Fruit fly (Drosophila melanogaster) whole organism, prepupa: ENCODE measurements around the gene Pdss2.

Source experiments
- Blimp-1 ChIP-seq: fragments of 200-800 bp; sonication (Bioruptor generic); optimal IDR thresholded peaks from 3 replicates; lab custom pipeline; 2017; ENCODE audit warnings: missing biosample characterization, missing genetic modification characterization, mild to moderate bottlenecking, moderate library complexity, missing genetic modification reagents
- CG10631 ChIP-seq: fragments of 200-800 bp; sonication (Bioruptor generic); optimal IDR thresholded peaks from 2 replicates; lab custom pipeline; 2016; ENCODE audit warnings: missing biosample characterization, missing genetic modification characterization
- CG10669 ChIP-seq: fragments of 200-800 bp; sonication (Bioruptor generic); optimal IDR thresholded peaks from 3 replicates; lab custom pipeline; 2018; ENCODE audit warnings: missing biosample characterization, mild to moderate bottlenecking, missing genetic modification characterization, moderate library complexity
- CG11294 ChIP-seq: fragments of 200-800 bp; sonication (Bioruptor generic); IDR thresholded peaks from 2 replicates; pipeline ENCODE4 v1.3.6; 2022; ENCODE audit warnings: missing biosample characterization, missing genetic modification characterization
- CG11762 ChIP-seq: fragments of 200-800 bp; sonication (Bioruptor generic); optimal IDR thresholded peaks from 3 replicates; lab custom pipeline; 2016; ENCODE audit warnings: missing biosample characterization, missing genetic modification characterization; ENCODE audit not compliant: insufficient read depth
- CG11902 ChIP-seq: fragments of 200-800 bp; sonication (Bioruptor generic); optimal IDR thresholded peaks from 3 replicates; lab custom pipeline; 2016; ENCODE audit warnings: missing biosample characterization, missing genetic modification characterization
- CG15336 ChIP-seq: fragments of 200-800 bp; sonication (Bioruptor generic); IDR thresholded peaks from 2 replicates; pipeline ENCODE4 v1.3.6; 2022; ENCODE audit warnings: missing biosample characterization, missing genetic modification characterization
- CG1621 ChIP-seq: fragments of 200-800 bp; sonication (Bioruptor generic); optimal IDR thresholded peaks from 3 replicates; lab custom pipeline; 2018; ENCODE audit warnings: missing biosample characterization, mild to moderate bottlenecking, missing genetic modification characterization
- CG3032 ChIP-seq: fragments of 200-800 bp; optimal IDR thresholded peaks from 2 replicates; lab custom pipeline; 2019; ENCODE audit warnings: missing biosample characterization, mild to moderate bottlenecking, missing genetic modification characterization, moderate library complexity
- CG31627 ChIP-seq: fragments of 200-800 bp; sonication (Bioruptor generic); optimal IDR thresholded peaks from 3 replicates; lab custom pipeline; 2016; ENCODE audit warnings: missing biosample characterization, missing genetic modification characterization
- CG32006 ChIP-seq: fragments of 200-800 bp; sonication (Bioruptor generic); optimal IDR thresholded peaks from 3 replicates; lab custom pipeline; 2017; ENCODE audit warnings: missing biosample characterization, mild to moderate bottlenecking, missing genetic modification characterization
- CG3919 ChIP-seq: fragments of 200-800 bp; sonication (Bioruptor generic); optimal IDR thresholded peaks from 3 replicates; lab custom pipeline; 2016; ENCODE audit warnings: missing biosample characterization, missing genetic modification characterization
- CG4318 ChIP-seq: fragments of 200-800 bp; sonication (Bioruptor generic); optimal IDR thresholded peaks from 3 replicates; lab custom pipeline; 2017; ENCODE audit warnings: missing biosample characterization, mild to moderate bottlenecking, missing genetic modification characterization
- CG6163 ChIP-seq: fragments of 200-800 bp; sonication (Bioruptor generic); IDR thresholded peaks from 3 replicates; pipeline ENCODE4 v1.3.6; 2022; ENCODE audit warnings: missing biosample characterization, missing genetic modification characterization
- CG6276 ChIP-seq: fragments of 200-800 bp; sonication (Bioruptor generic); optimal IDR thresholded peaks from 2 replicates; lab custom pipeline; 2017; ENCODE audit warnings: missing biosample characterization, mild to moderate bottlenecking, missing genetic modification characterization
- CG6792 ChIP-seq: fragments of 200-800 bp; sonication (Bioruptor generic); optimal IDR thresholded peaks from 3 replicates; lab custom pipeline; 2016; ENCODE audit warnings: missing biosample characterization, missing genetic modification characterization
- CG6808 ChIP-seq: fragments of 200-800 bp; sonication (Bioruptor generic); optimal IDR thresholded peaks from 3 replicates; lab custom pipeline; 2017; ENCODE audit warnings: missing biosample characterization, missing genetic modification characterization, mild to moderate bottlenecking, moderate library complexity, missing genetic modification reagents
- CG6854 ChIP-seq: fragments of 200-800 bp; sonication (Bioruptor generic); optimal IDR thresholded peaks from 2 replicates; lab custom pipeline; 2017; ENCODE audit warnings: missing biosample characterization, mild to moderate bottlenecking, missing genetic modification characterization
- CG7368 ChIP-seq: fragments of 200-800 bp; sonication (Bioruptor generic); optimal IDR thresholded peaks from 3 replicates; lab custom pipeline; 2016; ENCODE audit warnings: missing biosample characterization, missing genetic modification characterization
- CG8319 ChIP-seq: fragments of 200-800 bp; sonication (Bioruptor generic); optimal IDR thresholded peaks from 3 replicates; lab custom pipeline; 2016; ENCODE audit warnings: missing biosample characterization, missing genetic modification characterization
- CG8632 ChIP-seq: fragments of 200-800 bp; sonication (Bioruptor generic); optimal IDR thresholded peaks from 3 replicates; lab custom pipeline; 2016; ENCODE audit warnings: missing biosample characterization, missing genetic modification characterization
- CG9139 ChIP-seq: fragments of 200-800 bp; sonication (Bioruptor generic); optimal IDR thresholded peaks from 3 replicates; lab custom pipeline; 2017; ENCODE audit warnings: missing biosample characterization, mild to moderate bottlenecking, missing genetic modification characterization
- Eip75B ChIP-seq: fragments of 200-800 bp; sonication (Bioruptor generic); optimal IDR thresholded peaks from 3 replicates; lab custom pipeline; 2016; ENCODE audit warnings: missing biosample characterization, missing genetic modification characterization
- Eip78C ChIP-seq: fragments of 200-800 bp; sonication (Bioruptor generic); peaks from one replicate; lab custom pipeline; 2016; ENCODE audit warnings: missing biosample characterization, missing genetic modification characterization
- Eip93F ChIP-seq: fragments of 200-800 bp; sonication (Bioruptor generic); optimal IDR thresholded peaks from 2 replicates; lab custom pipeline; 2016; ENCODE audit warnings: missing biosample characterization, mild to moderate bottlenecking, missing genetic modification characterization
- Ets21C ChIP-seq: fragments of 200-800 bp; sonication (Bioruptor generic); optimal IDR thresholded peaks from 3 replicates; lab custom pipeline; 2016; ENCODE audit warnings: missing biosample characterization, missing genetic modification characterization
- Ets96B ChIP-seq: fragments of 200-800 bp; optimal IDR thresholded peaks from 2 replicates; lab custom pipeline; 2019; ENCODE audit warnings: missing biosample characterization, mild to moderate bottlenecking, missing genetic modification characterization, moderate library complexity
- Gug ChIP-seq: fragments of 200-800 bp; sonication (Bioruptor generic); IDR thresholded peaks from 2 replicates; pipeline ENCODE4 v1.3.6; 2022; ENCODE audit warnings: missing biosample characterization, missing genetic modification characterization
- Hr38 ChIP-seq: sonication (Bioruptor generic); optimal IDR thresholded peaks from 2 replicates; lab custom pipeline; 2016; ENCODE audit warnings: missing biosample characterization, missing genetic modification characterization
- Hr39 ChIP-seq: fragments of 200-800 bp; sonication (Bioruptor generic); optimal IDR thresholded peaks from 2 replicates; lab custom pipeline; 2016; ENCODE audit warnings: missing biosample characterization, missing genetic modification characterization
- Hr4 ChIP-seq: fragments of 200-800 bp; sonication (Bioruptor generic); optimal IDR thresholded peaks from 3 replicates; lab custom pipeline; 2016; ENCODE audit warnings: missing biosample characterization, missing genetic modification characterization
- Lpt ChIP-seq: fragments of 200-800 bp; sonication (Bioruptor generic); optimal IDR thresholded peaks from 3 replicates; lab custom pipeline; 2016; ENCODE audit warnings: missing biosample characterization, missing genetic modification characterization
- OdsH ChIP-seq: fragments of 200-800 bp; sonication (Bioruptor generic); optimal IDR thresholded peaks from 3 replicates; lab custom pipeline; 2016; ENCODE audit warnings: missing biosample characterization, missing genetic modification characterization
- Smox ChIP-seq: fragments of 200-800 bp; sonication (Bioruptor generic); optimal IDR thresholded peaks from 3 replicates; lab custom pipeline; 2016; ENCODE audit warnings: missing biosample characterization, missing genetic modification characterization
- Sox102F ChIP-seq: fragments of 200-800 bp; sonication (Bioruptor generic); optimal IDR thresholded peaks from 2 replicates; lab custom pipeline; 2016; ENCODE audit warnings: missing biosample characterization, mild to moderate bottlenecking, missing genetic modification characterization
- Sox14 ChIP-seq: fragments of 200-800 bp; sonication (Bioruptor generic); optimal IDR thresholded peaks from 3 replicates; lab custom pipeline; 2016; ENCODE audit warnings: missing biosample characterization, missing genetic modification characterization
- achi ChIP-seq: fragments of 200-800 bp; sonication (Bioruptor generic); optimal IDR thresholded peaks from 3 replicates; lab custom pipeline; 2016; ENCODE audit warnings: missing biosample characterization, missing genetic modification characterization
- cyc ChIP-seq: fragments of 200-800 bp; sonication (Bioruptor generic); optimal IDR thresholded peaks from 3 replicates; lab custom pipeline; 2016; ENCODE audit warnings: missing biosample characterization, missing genetic modification characterization
- dac ChIP-seq: fragments of 200-800 bp; sonication (Bioruptor generic); optimal IDR thresholded peaks from 2 replicates; lab custom pipeline; 2017; ENCODE audit warnings: missing biosample characterization, mild to moderate bottlenecking, missing genetic modification characterization
- dsx ChIP-seq: fragments of 200-800 bp; optimal IDR thresholded peaks from 3 replicates; lab custom pipeline; 2019; ENCODE audit warnings: missing biosample characterization, mild to moderate bottlenecking, missing genetic modification characterization, moderate library complexity; ENCODE audit not compliant: poor library complexity, severe bottlenecking
- eg ChIP-seq: fragments of 200-800 bp; sonication (Bioruptor generic); IDR thresholded peaks from 3 replicates; pipeline ENCODE4 v1.3.6; 2022; ENCODE audit warnings: missing biosample characterization, missing genetic modification characterization
- esn ChIP-seq: fragments of 200-800 bp; sonication (Bioruptor generic); optimal IDR thresholded peaks from 2 replicates; lab custom pipeline; 2016; ENCODE audit warnings: missing biosample characterization, mild to moderate bottlenecking, missing genetic modification characterization, moderate library complexity
- fd59A ChIP-seq: fragments of 200-800 bp; sonication (Bioruptor generic); optimal IDR thresholded peaks from 2 replicates; lab custom pipeline; 2017; ENCODE audit warnings: missing biosample characterization, mild to moderate bottlenecking, missing genetic modification characterization, missing genetic modification reagents
- fd85E ChIP-seq: fragments of 200-800 bp; sonication (Bioruptor generic); optimal IDR thresholded peaks from 3 replicates; lab custom pipeline; 2016; ENCODE audit warnings: missing biosample characterization, missing genetic modification characterization
- fkh ChIP-seq: fragments of 200-800 bp; sonication (Bioruptor generic); optimal IDR thresholded peaks from 3 replicates; lab custom pipeline; 2017; ENCODE audit warnings: missing biosample characterization, mild to moderate bottlenecking, missing genetic modification characterization, moderate library complexity
- lz ChIP-seq: fragments of 200-800 bp; sonication (Bioruptor generic); optimal IDR thresholded peaks from 3 replicates; lab custom pipeline; 2016; ENCODE audit warnings: missing biosample characterization, missing genetic modification characterization
- pdm3 ChIP-seq: fragments of 200-800 bp; sonication (Bioruptor generic); optimal IDR thresholded peaks from 3 replicates; lab custom pipeline; 2016; ENCODE audit warnings: missing biosample characterization, missing genetic modification characterization
- salr ChIP-seq, 2 experiments: fragments of 200-800 bp; sonication (Bioruptor generic); optimal IDR thresholded peaks; 3 replicates each; lab custom pipeline; 2016 to 2018; ENCODE audit warnings: missing biosample characterization in 2 of 2, missing genetic modification characterization in 2 of 2, mild to moderate bottlenecking in 1 of 2
- spab ChIP-seq: fragments of 200-800 bp; sonication (Bioruptor generic); optimal IDR thresholded peaks from 2 replicates; lab custom pipeline; 2017; ENCODE audit warnings: missing biosample characterization, mild to moderate bottlenecking, missing genetic modification characterization, missing genetic modification reagents
- ss ChIP-seq, 2 experiments: fragments of 200-800 bp; sonication (Bioruptor generic); optimal IDR thresholded peaks; 2 replicates in 1 of 2; 3 replicates in 1 of 2; lab custom pipeline; 2017 to 2018; ENCODE audit warnings: mild to moderate bottlenecking in 2 of 2, missing biosample characterization in 2 of 2, missing genetic modification characterization in 2 of 2, moderate library complexity in 1 of 2
- svp ChIP-seq: fragments of 200-800 bp; sonication (Bioruptor generic); peaks from one replicate; lab custom pipeline; 2016; ENCODE audit warnings: missing biosample characterization, missing genetic modification characterization
- topi ChIP-seq: fragments of 200-800 bp; sonication (Bioruptor generic); optimal IDR thresholded peaks from 3 replicates; lab custom pipeline; 2016; ENCODE audit warnings: missing biosample characterization, missing genetic modification characterization

Gene Pdss2

DNA sequence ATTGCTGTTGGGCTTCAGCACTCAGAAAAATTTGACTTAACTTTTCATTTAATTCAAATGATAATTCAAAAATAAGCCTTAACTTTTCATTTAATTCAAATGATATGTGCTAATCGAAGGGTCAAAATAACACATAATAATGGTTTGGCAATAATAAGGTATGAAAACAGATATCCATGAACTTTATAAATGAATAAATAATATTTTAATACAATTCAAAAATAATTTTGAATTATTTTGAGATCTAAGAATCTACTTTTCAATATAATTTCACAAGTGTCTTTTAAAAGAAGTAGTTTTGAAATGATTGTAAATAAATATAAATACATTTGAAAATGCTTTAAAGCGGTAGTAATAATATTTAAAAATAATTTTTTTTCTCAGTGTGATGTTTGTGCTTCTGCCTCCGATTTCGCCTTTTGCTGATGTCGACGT is 40.8 kb upstream of the Pdss2 start:
- peak; percentile 5 for TF ChIP-seq Hr39
- peak; percentile 8 to 96 for TF ChIP-seq salr (GFP tag; optimal IDR thresholded peaks at IDR 0.05; lab: Kevin White, UChicago)
- TF ChIP-seq Ets96B: peak; percentile 84
- TF ChIP-seq CG6792: peak; percentile 63
- TF ChIP-seq fkh (GFP tag; lab: Kevin White, UChicago): no peak
- peak; percentile 95 for TF ChIP-seq CG32006 (GFP tag; lab: Kevin White, UChicago)
- peak; percentile 79 for TF ChIP-seq OdsH (GFP tag; lab: Kevin White, UChicago)
- peak; percentile 79 for TF ChIP-seq CG3919
- TF ChIP-seq Sox14 (GFP tag; lab: Kevin White, UChicago): peak; percentile 22
- peak; percentile 71 for TF ChIP-seq CG6808 (GFP tag; lab: Kevin White, UChicago)
- peak; percentile 85 for TF ChIP-seq CG10631 (GFP tag; lab: Kevin White, UChicago)
- peak; percentile 57; the same call in 2 of the 3 replicates for TF ChIP-seq eg (GFP tag; lab: Robert Waterston, UW)
- peak; percentile 73 for TF ChIP-seq Hr4 (GFP tag; lab: Kevin White, UChicago)
- TF ChIP-seq CG6854 (GFP tag; lab: Kevin White, UChicago): no peak
- no peak for TF ChIP-seq Hr38
- TF ChIP-seq CG11762 (GFP tag; lab: Kevin White, UChicago): peak; percentile 71
- peak; percentile 45 for TF ChIP-seq Eip75B (GFP tag; lab: Kevin White, UChicago)
- TF ChIP-seq CG31627 (GFP tag; lab: Kevin White, UChicago): no peak
- peak; percentile 93 for TF ChIP-seq Eip78C (GFP tag; lab: Kevin White, UChicago)
- TF ChIP-seq spab: peak; percentile 75
- peak; percentile 73 for TF ChIP-seq CG9139 (GFP tag; lab: Kevin White, UChicago)
- TF ChIP-seq CG3032 (tag; lab: Kevin White, UChicago): peak; percentile 86
- peak; percentile 78 for TF ChIP-seq CG15336 (GFP tag; lab: Robert Waterston, UW)
- TF ChIP-seq Ets21C (GFP tag; lab: Kevin White, UChicago): no peak
- peak; percentile 29 for TF ChIP-seq Blimp-1 (GFP tag; lab: Kevin White, UChicago)
- TF ChIP-seq CG10669 (GFP tag; lab: Kevin White, UChicago): peak; percentile 50
- TF ChIP-seq CG11294 (GFP tag; lab: Robert Waterston, UW): peak; percentile 23; the same call in 1 of the 2 replicates
- no peak for TF ChIP-seq Sox102F (GFP tag; lab: Kevin White, UChicago)
- TF ChIP-seq Eip93F: no peak
- peak; percentile 88 for TF ChIP-seq CG6276 (GFP tag; lab: Kevin White, UChicago)
- TF ChIP-seq CG4318: peak; percentile 91
- peak; percentile 64 to 86 for TF ChIP-seq ss (GFP tag; optimal IDR thresholded peaks at IDR 0.05; lab: Kevin White, UChicago)
- no peak for TF ChIP-seq CG1621
- TF ChIP-seq dac (GFP tag; lab: Kevin White, UChicago): peak; percentile 50
- peak; percentile 54 for TF ChIP-seq Gug (GFP tag; lab: Robert Waterston, UW)
- TF ChIP-seq achi: peak; percentile 80
- peak; percentile 31 for TF ChIP-seq fd59A
- TF ChIP-seq dsx: peak; percentile 80
- TF ChIP-seq Lpt (GFP tag; lab: Kevin White, UChicago): peak; percentile 76
- TF ChIP-seq svp (GFP tag; lab: Kevin White, UChicago): peak; percentile 69
- peak; percentile 32 for TF ChIP-seq Smox (GFP tag; lab: Kevin White, UChicago)
- TF ChIP-seq fd85E (GFP tag; lab: Kevin White, UChicago): no peak
- no peak for TF ChIP-seq CG6163 (GFP tag; lab: Robert Waterston, UW)
- peak; percentile 49 for TF ChIP-seq pdm3 (GFP tag; lab: Kevin White, UChicago)
- peak; percentile 34 for TF ChIP-seq CG11902 (GFP tag; lab: Kevin White, UChicago)
- peak; percentile 5 for TF ChIP-seq lz
- TF ChIP-seq CG8632: peak; percentile 81
- TF ChIP-seq CG8319 (GFP tag; lab: Kevin White, UChicago): peak; percentile 33
- TF ChIP-seq topi: peak; percentile 19
- TF ChIP-seq CG7368 (GFP tag; lab: Kevin White, UChicago): peak; percentile 61
- TF ChIP-seq esn: peak; percentile 67
- TF ChIP-seq cyc (GFP tag; lab: Kevin White, UChicago): peak; percentile 20
